Worm (Caenorhabditis elegans): ENCODE data around the gene F39E9.14.

F39E9.14 gene

ce11 chrII:3303582-3303981 lies 13.1 kb upstream of the F39E9.14 start:
- no peak for TF ChIP-seq flt-1 (GFP tag; IDR thresholded peaks at IDR 0.05)
- TF ChIP-seq T22C8.4 (GFP tag; IDR thresholded peaks at IDR 0.05): peak; percentile 32; the same call in 1 of the 2 replicates
- peak; percentile 12 for TF ChIP-seq cog-1 (tag; optimal IDR thresholded peaks at IDR 0.05)

- TF ChIP-seq ref-1 (GFP tag; conservative IDR thresholded peaks at IDR 0.05): no peak
Observed at ce11 chrII:3299457-3299856, 9.0 kb upstream of the F39E9.14 start, which contains the start of gene btb-22. Gene btb-22, plus strand, starts transcription at chrII:3299757.

- TF ChIP-seq ref-1 (GFP tag; conservative IDR thresholded peaks at IDR 0.05) (no peak), cog-1 (tag; optimal IDR thresholded peaks at IDR 0.05) (no peak), tab-1 (GFP tag; IDR thresholded peaks at IDR 0.05) (no peak), klf-2 (GFP tag; conservative IDR thresholded peaks at IDR 0.05) (no peak), med-1 (GFP tag; optimal IDR thresholded peaks at IDR 0.05; ENCODE audit: insufficient read depth) (no peak), flt-1 (GFP tag; IDR thresholded peaks at IDR 0.05) (no peak), ztf-29 (GFP tag; IDR thresholded peaks at IDR 0.05) (no peak), T22C8.4 (GFP tag; IDR thresholded peaks at IDR 0.05) (no peak), ztf-23 (GFP tag; IDR thresholded peaks at IDR 0.05) (no peak)
Observed at ce11 chrII:3297914-3298313, 7.5 kb upstream of the F39E9.14 start, which contains the start of gene btb-18. Gene btb-18, plus strand, starts transcription at chrII:3298214.

ce11 chrII:3296644-3297043 lies 6.2 kb upstream of the F39E9.14 start, which contains the start of gene btb-16:
Gene btb-16, plus strand, starts transcription at chrII:3296883.
- TF ChIP-seq ztf-29 (GFP tag; IDR thresholded peaks at IDR 0.05) (no peak), med-1 (GFP tag; optimal IDR thresholded peaks at IDR 0.05; ENCODE audit: insufficient read depth) (no peak), tab-1 (GFP tag; IDR thresholded peaks at IDR 0.05) (no peak), cog-1 (tag; optimal IDR thresholded peaks at IDR 0.05) (no peak), ztf-23 (GFP tag; IDR thresholded peaks at IDR 0.05) (no peak), flt-1 (GFP tag; IDR thresholded peaks at IDR 0.05) (no peak), ref-1 (GFP tag; conservative IDR thresholded peaks at IDR 0.05) (no peak), T22C8.4 (GFP tag; IDR thresholded peaks at IDR 0.05) (no peak), klf-2 (GFP tag; conservative IDR thresholded peaks at IDR 0.05) (no peak)

- no peak for TF ChIP-seq flt-1 (GFP tag; IDR thresholded peaks at IDR 0.05)
- no peak for TF ChIP-seq ztf-29 (GFP tag; IDR thresholded peaks at IDR 0.05)
- no peak for TF ChIP-seq cog-1 (tag; optimal IDR thresholded peaks at IDR 0.05)
- no peak for TF ChIP-seq klf-2 (GFP tag; conservative IDR thresholded peaks at IDR 0.05)
- TF ChIP-seq T22C8.4 (GFP tag; IDR thresholded peaks at IDR 0.05): no peak
- TF ChIP-seq ref-1 (GFP tag; conservative IDR thresholded peaks at IDR 0.05): no peak
- no peak for TF ChIP-seq ztf-23 (GFP tag; IDR thresholded peaks at IDR 0.05)
- no peak for TF ChIP-seq med-1 (GFP tag; optimal IDR thresholded peaks at IDR 0.05; ENCODE audit: insufficient read depth)
- TF ChIP-seq tab-1 (GFP tag; IDR thresholded peaks at IDR 0.05): no peak
Observed at ce11 chrII:3295193-3295592, 4.7 kb upstream of the F39E9.14 start, which contains the start of gene btb-17. Gene btb-17, plus strand, starts transcription at chrII:3295405.

- TF ChIP-seq ztf-23 (GFP tag; IDR thresholded peaks at IDR 0.05) (no peak), flt-1 (GFP tag; IDR thresholded peaks at IDR 0.05) (no peak), cog-1 (tag; optimal IDR thresholded peaks at IDR 0.05) (no peak), ztf-29 (GFP tag; IDR thresholded peaks at IDR 0.05) (no peak), klf-2 (GFP tag; conservative IDR thresholded peaks at IDR 0.05) (no peak), tab-1 (GFP tag; IDR thresholded peaks at IDR 0.05) (no peak), ref-1 (GFP tag; conservative IDR thresholded peaks at IDR 0.05) (no peak), T22C8.4 (GFP tag; IDR thresholded peaks at IDR 0.05) (no peak), med-1 (GFP tag; optimal IDR thresholded peaks at IDR 0.05; ENCODE audit: insufficient read depth) (no peak)
Observed at ce11 chrII:3287073-3287472, 3.4 kb downstream of the F39E9.14 start, which contains the start of gene sri-63. Gene sri-63, plus strand, starts transcription at chrII:3287373.

ce11 chrII:3284558-3284957 lies 5.9 kb downstream of the F39E9.14 start, which contains the start of gene scl-15:
Gene scl-15, minus strand, starts transcription at chrII:3284658.
- TF ChIP-seq ztf-29 (GFP tag; IDR thresholded peaks at IDR 0.05) (no peak), ztf-23 (GFP tag; IDR thresholded peaks at IDR 0.05) (no peak), ref-1 (GFP tag; conservative IDR thresholded peaks at IDR 0.05) (no peak), klf-2 (GFP tag; conservative IDR thresholded peaks at IDR 0.05) (no peak), flt-1 (GFP tag; IDR thresholded peaks at IDR 0.05) (no peak), T22C8.4 (GFP tag; IDR thresholded peaks at IDR 0.05) (no peak), med-1 (GFP tag; optimal IDR thresholded peaks at IDR 0.05; ENCODE audit: insufficient read depth) (no peak), tab-1 (GFP tag; IDR thresholded peaks at IDR 0.05) (no peak), cog-1 (tag; optimal IDR thresholded peaks at IDR 0.05) (no peak)

ce11 chrII:3282353-3282752 lies 8.1 kb downstream of the F39E9.14 start, which contains the start of gene nep-13:
Gene nep-13, plus strand, starts transcription at chrII:3282653.
- TF ChIP-seq med-1 (GFP tag; optimal IDR thresholded peaks at IDR 0.05; ENCODE audit: insufficient read depth): no peak
- no peak for TF ChIP-seq ztf-29 (GFP tag; IDR thresholded peaks at IDR 0.05)
- no peak for TF ChIP-seq tab-1 (GFP tag; IDR thresholded peaks at IDR 0.05)
- TF ChIP-seq flt-1 (GFP tag; IDR thresholded peaks at IDR 0.05): no peak
- TF ChIP-seq ref-1 (GFP tag; conservative IDR thresholded peaks at IDR 0.05): no peak
- no peak for TF ChIP-seq T22C8.4 (GFP tag; IDR thresholded peaks at IDR 0.05)
- no peak for TF ChIP-seq cog-1 (tag; optimal IDR thresholded peaks at IDR 0.05)
- TF ChIP-seq klf-2 (GFP tag; conservative IDR thresholded peaks at IDR 0.05): no peak
- no peak for TF ChIP-seq ztf-23 (GFP tag; IDR thresholded peaks at IDR 0.05)

- TF ChIP-seq ztf-29 (GFP tag; IDR thresholded peaks at IDR 0.05): no peak
- no peak for TF ChIP-seq ref-1 (GFP tag; conservative IDR thresholded peaks at IDR 0.05)
- TF ChIP-seq klf-2 (GFP tag; conservative IDR thresholded peaks at IDR 0.05): no peak
- TF ChIP-seq med-1 (GFP tag; optimal IDR thresholded peaks at IDR 0.05; ENCODE audit: insufficient read depth): no peak
- no peak for TF ChIP-seq flt-1 (GFP tag; IDR thresholded peaks at IDR 0.05)
- no peak for TF ChIP-seq cog-1 (tag; optimal IDR thresholded peaks at IDR 0.05)
- no peak for TF ChIP-seq tab-1 (GFP tag; IDR thresholded peaks at IDR 0.05)
- TF ChIP-seq ztf-23 (GFP tag; IDR thresholded peaks at IDR 0.05): no peak
- TF ChIP-seq T22C8.4 (GFP tag; IDR thresholded peaks at IDR 0.05): no peak
Observed at ce11 chrII:3278634-3279033, 11.8 kb downstream of the F39E9.14 start, which contains the start of gene wht-4. Gene wht-4, plus strand, starts transcription at chrII:3278934.

- TF ChIP-seq klf-2 (GFP tag; conservative IDR thresholded peaks at IDR 0.05) (no peak), tab-1 (GFP tag; IDR thresholded peaks at IDR 0.05) (no peak), ztf-23 (GFP tag; IDR thresholded peaks at IDR 0.05) (no peak), T22C8.4 (GFP tag; IDR thresholded peaks at IDR 0.05) (no peak), ref-1 (GFP tag; conservative IDR thresholded peaks at IDR 0.05) (no peak), med-1 (GFP tag; optimal IDR thresholded peaks at IDR 0.05; ENCODE audit: insufficient read depth) (no peak), ztf-29 (GFP tag; IDR thresholded peaks at IDR 0.05) (no peak), cog-1 (tag; optimal IDR thresholded peaks at IDR 0.05) (no peak), flt-1 (GFP tag; IDR thresholded peaks at IDR 0.05) (no peak)
Observed at ce11 chrII:3277686-3278085, 12.8 kb downstream of the F39E9.14 start, which contains the start of gene F02E11.4. Gene F02E11.4, minus strand, starts transcription at chrII:3277786.

Measured in whole organism, midembryonic.